Worm (Caenorhabditis elegans) whole organism, L4 larva: ENCODE data around the gene T22F3.12.

ENCODE experiments used
- F26F4.8 ChIP-seq: fragments of 200-800 bp; sonication (Bioruptor generic); conservative IDR thresholded peaks from 2 replicates; pipeline ENCODE4 v1.3.6; 2022; ENCODE audit warnings: missing genetic modification characterization, missing compliant biosample characterization
- T20F7.1 ChIP-seq: fragments of 200-800 bp; sonication (Bioruptor generic); optimal IDR thresholded peaks from 2 replicates; lab custom pipeline; 2018; ENCODE audit warnings: mild to moderate bottlenecking, missing genetic modification characterization, missing compliant biosample characterization
- T26A8.4 ChIP-seq: fragments of 200-800 bp; sonication (Bioruptor generic); IDR thresholded peaks from 2 replicates; pipeline ENCODE4 v1.3.6; 2022; ENCODE audit warnings: missing genetic modification characterization, missing compliant biosample characterization
- ZK337.2 ChIP-seq: fragments of 200-800 bp; sonication (Bioruptor generic); IDR thresholded peaks from 2 replicates; pipeline ENCODE4 v1.3.6; 2022; ENCODE audit warnings: missing genetic modification reagents, missing genetic modification characterization, missing compliant biosample characterization
- ama-1 ChIP-seq: fragments of 150-350 bp; optimal IDR thresholded peaks from 2 replicates; lab custom pipeline; 2014; ENCODE audit warnings: inconsistent platforms, mixed read lengths
- ceh-44 ChIP-seq: fragments of 200-800 bp; sonication (Bioruptor generic); IDR thresholded peaks from 2 replicates; pipeline ENCODE4 v1.3.6; 2022; ENCODE audit warnings: missing genetic modification reagents, missing genetic modification characterization, missing compliant biosample characterization
- ceh-62 ChIP-seq: sonication (generic microtip); optimal IDR thresholded peaks from 2 replicates; lab custom pipeline; 2017; ENCODE audit warnings: missing biosample characterization, missing genetic modification characterization
- daf-16 ChIP-seq, 3 experiments: sonication (generic microtip); optimal IDR thresholded peaks; 2 replicates each; lab custom pipeline; 2016 to 2017; ENCODE audit warnings: missing genetic modification characterization in 3 of 3, missing genetic modification reagents in 3 of 3, mild to moderate bottlenecking in 2 of 3, missing compliant biosample characterization in 2 of 3, missing biosample characterization in 1 of 3, moderate library complexity in 1 of 3
- daf-8 ChIP-seq: fragments of 200-800 bp; sonication (Bioruptor generic); IDR thresholded peaks from 2 replicates; pipeline ENCODE4 v1.3.6; 2022; ENCODE audit warnings: missing genetic modification characterization, missing compliant biosample characterization
- dmd-6 ChIP-seq: fragments of 200-800 bp; sonication (Bioruptor generic); IDR thresholded peaks from 2 replicates; pipeline ENCODE4 v1.3.6; 2022; ENCODE audit warnings: missing genetic modification reagents, missing genetic modification characterization, missing compliant biosample characterization
- dmd-8 ChIP-seq: fragments of 200-800 bp; sonication (Bioruptor generic); IDR thresholded peaks from 2 replicates; pipeline ENCODE4 v1.3.6; 2022; ENCODE audit warnings: missing genetic modification characterization, missing compliant biosample characterization
- dve-1 ChIP-seq: sonication (generic microtip); optimal IDR thresholded peaks from 2 replicates; lab custom pipeline; 2017; ENCODE audit warnings: antibody characterized with exemption, mild to moderate bottlenecking, missing genetic modification characterization, missing compliant biosample characterization; ENCODE audit not compliant: insufficient read depth
- fos-1 ChIP-seq: fragments of 150-350 bp; optimal IDR thresholded peaks from 2 replicates; lab custom pipeline; 2014; ENCODE audit warnings: missing biosample characterization, missing genetic modification characterization
- hif-1 ChIP-seq, 2 experiments: sonication (generic microtip); optimal IDR thresholded peaks; 2 replicates each; lab custom pipeline; 2016 to 2017; ENCODE audit warnings: missing compliant biosample characterization in 2 of 2, missing genetic modification characterization in 2 of 2, missing genetic modification reagents in 2 of 2, missing genotype in 2 of 2, mild to moderate bottlenecking in 1 of 2
- hlh-30 ChIP-seq: sonication (generic microtip); optimal IDR thresholded peaks from 2 replicates; lab custom pipeline; 2017; ENCODE audit warnings: antibody characterized with exemption, mild to moderate bottlenecking, missing genetic modification characterization, missing compliant biosample characterization; ENCODE audit not compliant: insufficient read depth
- lim-7 ChIP-seq: fragments of 200-800 bp; sonication (Bioruptor generic); IDR thresholded peaks from 2 replicates; pipeline ENCODE4 v1.3.6; 2022; ENCODE audit warnings: missing genetic modification characterization, missing compliant biosample characterization
- lin-38 ChIP-seq: fragments of 200-800 bp; sonication (Bioruptor generic); IDR thresholded peaks from 2 replicates; pipeline ENCODE4 v1.3.6; 2022; ENCODE audit warnings: missing genetic modification reagents, missing genetic modification characterization, missing compliant biosample characterization
- lsy-2 ChIP-seq, 2 experiments: fragments of 150-350 bp in 1 of 2; sonication (generic microtip) in 1 of 2; optimal IDR thresholded peaks; 2 replicates each; lab custom pipeline; 2014 to 2017; ENCODE audit warnings: missing biosample characterization in 2 of 2, missing genetic modification characterization in 2 of 2
- madf-5 ChIP-seq, 2 experiments: fragments of 200-800 bp; sonication (Bioruptor generic); IDR thresholded peaks; 2 replicates each; pipeline ENCODE4 v1.3.6; 2022; ENCODE audit warnings: missing compliant biosample characterization in 2 of 2, missing genetic modification characterization in 2 of 2
- mdl-1 ChIP-seq, 2 experiments: fragments of 150-350 bp in 1 of 2; sonication (generic microtip) in 1 of 2; optimal IDR thresholded peaks; 2 replicates each; lab custom pipeline; 2014 to 2017; ENCODE audit warnings: missing biosample characterization in 2 of 2, missing genetic modification characterization in 2 of 2
- mep-1 ChIP-seq: fragments of 150-350 bp; sonication (generic microtip); optimal IDR thresholded peaks from 3 replicates; lab custom pipeline; 2014; ENCODE audit warnings: missing biosample characterization, missing genetic modification characterization
- mes-2 ChIP-seq: sonication (generic microtip); optimal IDR thresholded peaks from 2 replicates; lab custom pipeline; 2016; ENCODE audit warnings: missing genotype, mild to moderate bottlenecking, missing genetic modification characterization, missing compliant biosample characterization; ENCODE audit not compliant: poor library complexity, severe bottlenecking
- mxl-2 ChIP-seq: fragments of 200-800 bp; sonication (Bioruptor generic); conservative IDR thresholded peaks from 2 replicates; pipeline ENCODE4 v1.3.6; 2022; ENCODE audit warnings: missing genetic modification reagents, missing genetic modification characterization, missing compliant biosample characterization
- nhr-11 ChIP-seq: fragments of 150-350 bp; optimal IDR thresholded peaks from 2 replicates; lab custom pipeline; 2014; ENCODE audit warnings: missing biosample characterization, missing genetic modification characterization
- nhr-237 ChIP-seq: sonication (generic microtip); optimal IDR thresholded peaks from 2 replicates; lab custom pipeline; 2017; ENCODE audit warnings: missing biosample characterization, missing genetic modification characterization
- nhr-28 ChIP-seq: fragments of 150-350 bp; optimal IDR thresholded peaks from 2 replicates; lab custom pipeline; 2014; ENCODE audit warnings: missing biosample characterization, missing genetic modification characterization
- nhr-42 ChIP-seq: fragments of 200-800 bp; sonication (Bioruptor generic); IDR thresholded peaks from 2 replicates; pipeline ENCODE4 v1.3.6; 2022; ENCODE audit warnings: missing genetic modification characterization, missing compliant biosample characterization
- nhr-6 ChIP-seq: fragments of 150-350 bp; optimal IDR thresholded peaks from 2 replicates; lab custom pipeline; 2014; ENCODE audit warnings: missing biosample characterization, missing genetic modification characterization
- nhr-77 ChIP-seq: fragments of 150-350 bp; optimal IDR thresholded peaks from 2 replicates; lab custom pipeline; 2014; ENCODE audit warnings: missing biosample characterization, missing genetic modification characterization
- saeg-2 ChIP-seq: fragments of 200-800 bp; sonication (Bioruptor generic); IDR thresholded peaks from 2 replicates; pipeline ENCODE4 v1.3.6; 2022; ENCODE audit warnings: missing genetic modification reagents, missing genetic modification characterization, missing compliant biosample characterization
- snpc-1.2 ChIP-seq: fragments of 200-800 bp; sonication (Bioruptor generic); IDR thresholded peaks from 2 replicates; pipeline ENCODE4 v1.3.6; 2022; ENCODE audit warnings: missing genetic modification reagents, missing genetic modification characterization, missing compliant biosample characterization
- unc-39 ChIP-seq: sonication (generic microtip); optimal IDR thresholded peaks from 2 replicates; lab custom pipeline; 2017; ENCODE audit warnings: missing biosample characterization, missing genetic modification characterization
- zag-1 ChIP-seq: fragments of 150-350 bp; optimal IDR thresholded peaks from 2 replicates; lab custom pipeline; 2014; ENCODE audit warnings: missing biosample characterization, missing genetic modification characterization
- zfp-3 ChIP-seq: fragments of 200-800 bp; sonication (Bioruptor generic); conservative IDR thresholded peaks from 2 replicates; pipeline ENCODE4 v1.3.6; 2022; ENCODE audit warnings: missing genetic modification reagents, missing genetic modification characterization, missing compliant biosample characterization
- zip-2 ChIP-seq: fragments of 150-350 bp; optimal IDR thresholded peaks from 2 replicates; lab custom pipeline; 2014; ENCODE audit warnings: missing biosample characterization, missing genetic modification characterization
- ztf-11 ChIP-seq: fragments of 150-350 bp; optimal IDR thresholded peaks from 2 replicates; lab custom pipeline; 2014; ENCODE audit warnings: missing biosample characterization, missing genetic modification characterization

T22F3.12 gene

DNA sequence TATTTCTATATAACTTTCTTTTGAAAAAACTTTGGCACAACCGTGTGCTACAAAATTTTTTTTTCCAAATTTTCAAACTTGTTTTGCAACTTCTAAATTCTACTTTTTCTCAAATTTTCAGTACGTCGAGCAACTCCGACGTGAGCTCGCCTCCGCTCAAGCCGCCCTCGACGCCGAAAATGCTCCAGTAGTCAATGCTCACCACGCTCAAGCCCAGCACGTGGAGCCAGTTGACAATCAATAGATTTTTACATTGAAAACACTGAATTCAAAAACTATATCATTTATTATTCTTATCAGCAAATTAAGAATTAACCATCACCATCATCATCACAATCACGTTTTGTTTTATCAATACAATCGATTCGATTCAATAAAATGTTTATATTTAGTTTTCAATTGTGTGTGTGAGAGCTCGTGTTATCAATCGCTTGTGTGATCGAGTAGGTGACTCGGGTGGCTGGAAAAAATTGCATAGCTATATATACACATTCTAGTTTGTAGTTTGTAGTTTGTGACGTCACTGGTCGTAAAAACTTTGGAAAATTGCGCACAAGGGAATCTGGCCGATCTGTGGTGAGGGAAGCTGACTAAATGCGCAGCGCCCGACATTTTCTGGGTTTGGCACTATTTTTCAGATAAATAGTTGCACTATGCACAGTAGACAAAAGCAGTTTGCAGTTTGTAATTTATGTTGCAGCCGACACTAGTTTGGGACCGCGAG lies 42.5 kb upstream of the T22F3.12 start (continued):
- TF ChIP-seq hif-1 (tag; optimal IDR thresholded peaks at IDR 0.05; lab: Kevin White, UChicago) = peak in 1 of 2 experiments; percentile 62
- TF ChIP-seq T26A8.4 (GFP tag; lab: Robert Waterston, UW) = peak; percentile 73
- no peak for TF ChIP-seq nhr-6
- no peak for TF ChIP-seq ama-1
- no peak for TF ChIP-seq mxl-2 (GFP tag; lab: Robert Waterston, UW)
- TF ChIP-seq nhr-28 = peak; percentile 93
- TF ChIP-seq lsy-2 (tag; optimal IDR thresholded peaks at IDR 0.05; lab: Kevin White, UChicago) = peak in 1 of 2 experiments; percentile 39
- TF ChIP-seq nhr-77 (tag; lab: Kevin White, UChicago) = peak; percentile 72
- TF ChIP-seq ceh-62 (tag; lab: Kevin White, UChicago) = no peak
- no peak for TF ChIP-seq zag-1 (tag; lab: Kevin White, UChicago)
- TF ChIP-seq zfp-3 (GFP tag; lab: Robert Waterston, UW) = peak; percentile 77; the same call in 1 of the 2 replicates
- no peak for TF ChIP-seq ZK337.2 (GFP tag; lab: Robert Waterston, UW)
- TF ChIP-seq ceh-44 = no peak
- TF ChIP-seq mdl-1 (tag; optimal IDR thresholded peaks at IDR 0.05; lab: Kevin White, UChicago) = peak in 1 of 2 experiments; percentile 57
- no peak for TF ChIP-seq madf-5 (GFP tag; IDR thresholded peaks at IDR 0.05; lab: Robert Waterston, UW)
- TF ChIP-seq saeg-2 (GFP tag; lab: Robert Waterston, UW) = 0 out of 2 replicates have a peak, but pooled peaks have one; percentile 9
- peak; percentile 67 for TF ChIP-seq nhr-42
- TF ChIP-seq lim-7 (GFP tag; lab: Robert Waterston, UW) = no peak
- TF ChIP-seq daf-8 (GFP tag; lab: Robert Waterston, UW) = no peak
- TF ChIP-seq zip-2 (tag; lab: Kevin White, UChicago) = peak; percentile 14
- no peak for TF ChIP-seq unc-39 (tag; lab: Kevin White, UChicago)
- TF ChIP-seq ztf-11 (tag; lab: Kevin White, UChicago) = no peak
- TF ChIP-seq lin-38 (GFP tag; lab: Robert Waterston, UW) = 0 out of 2 replicates have a peak, but pooled peaks have one; percentile 31
- peak; percentile 71 for TF ChIP-seq dmd-6
- TF ChIP-seq fos-1 (tag; lab: Kevin White, UChicago) = no peak
- TF ChIP-seq daf-16 (GFP tag; optimal IDR thresholded peaks at IDR 0.05; lab: Kevin White, UChicago) = peak in 1 of 2 experiments; percentile 32
- TF ChIP-seq daf-16 (tag; optimal IDR thresholded peaks at IDR 0.05; lab: Kevin White, UChicago) = peak; percentile 98
- TF ChIP-seq mes-2 (tag; lab: Kevin White, UChicago) = peak; percentile 44
- no peak for TF ChIP-seq dmd-8 (GFP tag; lab: Robert Waterston, UW)
- TF ChIP-seq snpc-1.2 (GFP tag; lab: Robert Waterston, UW) = no peak
- TF ChIP-seq dve-1 (tag; lab: Kevin White, UChicago) = peak; percentile 97
- peak; percentile 70 for TF ChIP-seq mep-1 (tag; lab: Kevin White, UChicago)
- TF ChIP-seq hlh-30 (tag; lab: Kevin White, UChicago) = peak; percentile 83
- peak; percentile 54 for TF ChIP-seq T20F7.1 (GFP tag; lab: Kevin White, UChicago)
- no peak for TF ChIP-seq nhr-237 (tag; lab: Kevin White, UChicago)
- TF ChIP-seq, all 104 proteins: peak for 29

- peak; percentile 4 for TF ChIP-seq T20F7.1 (GFP tag; lab: Kevin White, UChicago)
- TF ChIP-seq nhr-11 (tag; lab: Kevin White, UChicago) = no peak
- no peak for TF ChIP-seq dmd-6
- TF ChIP-seq F26F4.8 = no peak
- TF ChIP-seq hlh-30 (tag; lab: Kevin White, UChicago) = peak; percentile 27
- TF ChIP-seq, all 104 proteins: peak for 2
These were observed 41.0 kb upstream of the T22F3.12 start, which contains the start of gene F59B1.2 for ce11 chrV:3633041-3633440. Gene F59B1.2 (plus strand): TSS chrV:3633341.
